Fruit fly (Drosophila melanogaster): ENCODE measurements around the gene Cen.

Gene Cen

dm6 chr2L:20673737-20674461, 7.7 kb downstream of the Cen start:
- TF ChIP-seq CG15011 (GFP tag; optimal IDR thresholded peaks at IDR 0.05), result no peak
- TF ChIP-seq mirr (GFP tag; optimal IDR thresholded peaks at IDR 0.05), result peak; percentile 36
- TF ChIP-seq NC2α (GFP tag; optimal IDR thresholded peaks at IDR 0.05), result no peak
- TF ChIP-seq CG3838 (GFP tag; optimal IDR thresholded peaks at IDR 0.05), result no peak
- TF ChIP-seq sna (GFP tag; IDR thresholded peaks at IDR 0.05; ENCODE audit: partially characterized antibody), result no peak
- no peak for TF ChIP-seq vfl (GFP tag; optimal IDR thresholded peaks at IDR 0.05)
- no peak for TF ChIP-seq Jarid2 (GFP tag; optimal IDR thresholded peaks at IDR 0.05)
- no peak for TF ChIP-seq Abd-B (GFP tag; optimal IDR thresholded peaks at IDR 0.05)
- no peak for TF ChIP-seq Sin3A (optimal IDR thresholded peaks at IDR 0.05)
- TF ChIP-seq cas (GFP tag; IDR thresholded peaks at IDR 0.05), result no peak
- TF ChIP-seq exex (tag; optimal IDR thresholded peaks at IDR 0.05), result no peak
- TF ChIP-seq chinmo (GFP tag; IDR thresholded peaks at IDR 0.05; ENCODE audit: partially characterized antibody), result 0 out of 4 replicates have a peak, but pooled peaks have one; percentile 45
- TF ChIP-seq CG11696 (GFP tag; IDR thresholded peaks at IDR 0.05), result peak; percentile 38; the same call in 1 of the 2 replicates
- no peak for TF ChIP-seq gt (GFP tag; IDR thresholded peaks at IDR 0.05)
- no peak for TF ChIP-seq Camta (GFP tag; optimal IDR thresholded peaks at IDR 0.05)
- TF ChIP-seq jigr1 (GFP tag; IDR thresholded peaks at IDR 0.05), result no peak
- TF ChIP-seq hkb (optimal IDR thresholded peaks at IDR 0.05), result no peak
- no peak for TF ChIP-seq hkb (GFP tag; IDR thresholded peaks at IDR 0.05)
- 0 out of 3 replicates have a peak, but pooled peaks have one; percentile 12 for TF ChIP-seq CG34224 (GFP tag; IDR thresholded peaks at IDR 0.05; ENCODE audit: partially characterized antibody)
- no peak for TF ChIP-seq CG7786 (GFP tag; optimal IDR thresholded peaks at IDR 0.05)
- no peak for TF ChIP-seq grau (tag; optimal IDR thresholded peaks at IDR 0.05)
- TF ChIP-seq Rx (GFP tag; IDR thresholded peaks at IDR 0.05), result no peak
- no peak for TF ChIP-seq Hmr (GFP tag; optimal IDR thresholded peaks at IDR 0.05)
- no peak for TF ChIP-seq Opbp (GFP tag; IDR thresholded peaks at IDR 0.05; ENCODE audit: partially characterized antibody)
- TF ChIP-seq B-H1 (GFP tag; IDR thresholded peaks at IDR 0.05), result no peak
- no peak for TF ChIP-seq Ravus (GFP tag; IDR thresholded peaks at IDR 0.05)
- no peak for TF ChIP-seq sqz (GFP tag; optimal IDR thresholded peaks at IDR 0.05)
- TF ChIP-seq BEAF-32 (GFP tag; optimal IDR thresholded peaks at IDR 0.05), result peak; percentile 26
- TF ChIP-seq Mad (GFP tag; optimal IDR thresholded peaks at IDR 0.05), result no peak
- peak; percentile 29 for TF ChIP-seq grn (GFP tag; optimal IDR thresholded peaks at IDR 0.05)
- no peak for TF ChIP-seq ems (GFP tag; optimal IDR thresholded peaks at IDR 0.05)
- no peak for TF ChIP-seq onecut (GFP tag; IDR thresholded peaks at IDR 0.05)
- TF ChIP-seq CG11093 (GFP tag; IDR thresholded peaks at IDR 0.05), result no peak
- TF ChIP-seq Drgx (GFP tag; IDR thresholded peaks at IDR 0.05), result no peak
- no peak for TF ChIP-seq repo (GFP tag; optimal IDR thresholded peaks at IDR 0.05)
- no peak for TF ChIP-seq bcd (GFP tag; optimal IDR thresholded peaks at IDR 0.05)
- no peak for TF ChIP-seq B-H2 (GFP tag; optimal IDR thresholded peaks at IDR 0.05)
- TF ChIP-seq CG8924 (tag; optimal IDR thresholded peaks at IDR 0.05), result no peak
- TF ChIP-seq Taf1 (GFP tag; IDR thresholded peaks at IDR 0.05), result no peak
- no peak for TF ChIP-seq wdn (GFP tag; IDR thresholded peaks at IDR 0.05)
- peak; percentile 60 for TF ChIP-seq CG4360 (GFP tag; IDR thresholded peaks at IDR 0.05)
- TF ChIP-seq CG15514 (GFP tag; optimal IDR thresholded peaks at IDR 0.05), result no peak
- no peak for TF ChIP-seq Sry-β (GFP tag; optimal IDR thresholded peaks at IDR 0.05)
- TF ChIP-seq CG7357 (GFP tag; IDR thresholded peaks at IDR 0.05), result no peak
- TF ChIP-seq CG9932 (GFP tag; IDR thresholded peaks at IDR 0.05), result no peak
- TF ChIP-seq YL-1 (GFP tag; optimal IDR thresholded peaks at IDR 0.05), result no peak
- peak; percentile 86 for TF ChIP-seq sug (tag; optimal IDR thresholded peaks at IDR 0.05)
- no peak for TF ChIP-seq usp (GFP tag; optimal IDR thresholded peaks at IDR 0.05)
- TF ChIP-seq Lpt (GFP tag; optimal IDR thresholded peaks at IDR 0.05), result no peak
- no peak for TF ChIP-seq dan (GFP tag; IDR thresholded peaks at IDR 0.05)
- peak; percentile 63 for TF ChIP-seq cwo (GFP tag; optimal IDR thresholded peaks at IDR 0.05)

All from whole organism, embryonic.